Fruit fly (Drosophila melanogaster): Measurements from ENCODE around the gene CG31268.

CG31268 gene

DNA sequence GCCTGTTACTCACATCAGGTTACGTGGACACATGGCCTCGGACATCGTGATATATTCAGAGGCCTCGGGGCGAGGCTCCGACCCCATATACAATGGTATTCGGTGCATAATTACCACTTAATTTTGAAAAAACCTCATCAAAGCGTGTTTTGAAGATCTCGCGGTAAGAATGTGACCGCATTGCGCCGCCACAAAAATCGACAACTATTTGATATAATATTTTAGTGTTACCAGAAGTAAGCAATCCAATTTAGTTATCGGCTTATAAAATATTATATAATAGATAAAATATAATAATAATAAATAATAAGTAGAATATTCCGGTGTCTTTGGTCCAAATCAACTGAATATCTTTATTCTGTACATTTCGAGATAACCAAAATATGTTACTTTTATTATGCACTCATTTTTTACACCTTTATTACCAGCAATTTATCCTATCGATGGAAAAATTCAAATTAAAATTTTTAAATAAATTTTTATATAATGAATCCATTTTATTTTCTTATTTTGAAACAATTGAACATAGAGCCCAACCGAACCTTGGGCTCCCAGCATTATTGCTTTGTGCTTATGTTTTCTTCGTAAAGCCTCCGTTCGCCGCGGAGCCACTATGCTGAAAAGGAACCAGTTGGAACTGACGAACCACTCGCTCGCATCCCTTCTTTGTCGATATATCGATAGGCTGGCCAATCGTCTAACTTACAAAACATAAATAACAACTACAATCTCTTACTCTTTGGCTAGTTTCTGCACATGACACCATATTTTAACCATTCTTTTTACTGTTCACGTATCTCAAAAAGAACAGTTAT, 8.6 kb downstream of the CG31268 start, which contains the start of the genes CG18213 and Trm7-32:
CG18213 (minus strand) TSS at position 211 of the 815 bp plus-strand sequence.
Trm7-32 (plus strand) TSS at position 690 of the 815 bp plus-strand sequence.
- TF ChIP-seq pad (GFP tag; optimal IDR thresholded peaks at IDR 0.05): no peak
- no peak for TF ChIP-seq CG1620 (GFP tag; optimal IDR thresholded peaks at IDR 0.05)
- TF ChIP-seq toe (GFP tag; optimal IDR thresholded peaks at IDR 0.05): peak; percentile 19
- TF ChIP-seq Mnt (GFP tag; optimal IDR thresholded peaks at IDR 0.05): peak; percentile 48
- peak; percentile 2 for TF ChIP-seq bab1 (GFP tag; optimal IDR thresholded peaks at IDR 0.05)
- no peak for TF ChIP-seq CG7045 (GFP tag; optimal IDR thresholded peaks at IDR 0.05)
- no peak for TF ChIP-seq CG14711 (tag; optimal IDR thresholded peaks at IDR 0.05)
- peak; percentile 2 for TF ChIP-seq tj (GFP tag; optimal IDR thresholded peaks at IDR 0.05)

DNA sequence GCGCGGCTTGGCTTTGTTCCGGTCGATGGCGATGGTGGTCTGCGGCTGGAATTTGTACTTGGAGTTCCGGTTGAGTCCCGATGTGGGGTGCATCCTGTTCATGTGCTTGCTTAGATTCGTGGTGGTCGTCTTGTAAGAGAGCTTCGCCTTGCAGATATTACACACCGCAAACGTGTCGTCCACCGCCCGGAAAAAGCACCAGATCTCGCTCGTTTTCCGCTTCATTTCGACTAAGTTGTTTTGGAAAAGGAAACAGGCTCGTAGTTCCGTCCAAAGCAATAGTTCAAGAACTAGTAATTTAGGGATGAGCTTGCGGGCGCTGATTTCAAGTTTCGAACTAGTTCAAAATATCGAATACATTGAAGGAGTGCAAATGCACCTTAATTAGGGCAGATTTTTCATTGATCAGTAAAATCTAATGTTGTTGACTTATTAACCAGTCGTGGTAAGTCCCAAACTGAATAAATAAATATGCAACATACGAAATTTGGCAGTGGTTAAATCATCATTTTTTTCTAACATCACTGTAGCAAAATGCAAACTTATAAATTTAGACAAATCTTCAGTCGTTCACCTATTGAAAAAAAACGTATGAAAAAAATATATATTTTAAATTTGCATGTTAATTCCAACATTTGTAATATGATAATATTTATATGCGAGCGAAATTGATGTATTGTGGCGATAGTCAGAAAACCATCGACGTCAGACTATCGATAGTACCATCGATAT, 11.4 kb downstream of the CG31268 start, which contains the start of the genes bdwf and Patr-1:
bdwf (minus strand) TSS at position 299 of the 732 bp plus-strand sequence.
Patr-1 (plus strand) TSS at position 727 of the 732 bp plus-strand sequence.
- peak; percentile 2 for TF ChIP-seq CG14711 (tag; optimal IDR thresholded peaks at IDR 0.05)
- no peak for TF ChIP-seq Clk (GFP tag; optimal IDR thresholded peaks at IDR 0.05)
- peak; percentile 31 for TF ChIP-seq pad (GFP tag; optimal IDR thresholded peaks at IDR 0.05)
- no peak for TF ChIP-seq Hr96 (GFP tag; optimal IDR thresholded peaks at IDR 0.05)
- TF ChIP-seq CG12768 (GFP tag; optimal IDR thresholded peaks at IDR 0.05): no peak
- no peak for TF ChIP-seq cic (GFP tag; optimal IDR thresholded peaks at IDR 0.05)
- peak; percentile 50 for TF ChIP-seq CG5204 (GFP tag; optimal IDR thresholded peaks at IDR 0.05)
- TF ChIP-seq CG7045 (GFP tag; optimal IDR thresholded peaks at IDR 0.05): no peak
- TF ChIP-seq Crg-1 (GFP tag; optimal IDR thresholded peaks at IDR 0.05): peak; percentile 11
- TF ChIP-seq cnc (optimal IDR thresholded peaks at IDR 0.05): no peak
- TF ChIP-seq CG7101 (tag; optimal IDR thresholded peaks at IDR 0.05): no peak
- TF ChIP-seq CG11617 (GFP tag; optimal IDR thresholded peaks at IDR 0.05): peak; percentile 38
- peak; percentile 17 for TF ChIP-seq Mnt (GFP tag; optimal IDR thresholded peaks at IDR 0.05)
- TF ChIP-seq bab1 (GFP tag; optimal IDR thresholded peaks at IDR 0.05): no peak
- peak; percentile 41 for TF ChIP-seq CG1620 (GFP tag; optimal IDR thresholded peaks at IDR 0.05)
- no peak for TF ChIP-seq CG33017 (tag; optimal IDR thresholded peaks at IDR 0.05)
- no peak for TF ChIP-seq ovo (GFP tag; optimal IDR thresholded peaks at IDR 0.05)
- TF ChIP-seq kay (GFP tag; ENCODE audit: borderline replicate concordance): peak; percentile 38
- no peak for TF ChIP-seq toe (GFP tag; optimal IDR thresholded peaks at IDR 0.05)
- TF ChIP-seq tj (GFP tag; optimal IDR thresholded peaks at IDR 0.05): peak; percentile 95

DNA sequence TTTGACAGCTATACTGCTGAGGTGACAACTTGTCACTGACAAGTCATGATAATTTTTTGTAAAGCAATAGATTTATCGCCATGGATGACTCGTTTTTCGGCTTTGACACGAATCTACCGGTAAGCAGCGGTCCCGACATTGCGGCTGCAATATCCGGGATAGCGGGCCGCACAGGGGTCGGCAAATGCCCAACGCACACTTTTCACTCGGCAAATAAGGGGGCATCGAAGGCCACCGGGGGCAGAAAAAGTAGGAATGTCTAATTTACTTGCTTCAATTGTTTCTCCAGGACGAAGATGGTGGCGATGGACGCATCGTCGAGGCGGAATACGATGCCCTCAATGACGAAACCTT, 11.9 kb downstream of the CG31268 start:
- TF ChIP-seq CG1620 (GFP tag; optimal IDR thresholded peaks at IDR 0.05) (no peak), Mnt (GFP tag; optimal IDR thresholded peaks at IDR 0.05) (no peak), cnc (optimal IDR thresholded peaks at IDR 0.05) (no peak), toe (GFP tag; optimal IDR thresholded peaks at IDR 0.05) (no peak), ovo (GFP tag; optimal IDR thresholded peaks at IDR 0.05) (no peak), pad (GFP tag; optimal IDR thresholded peaks at IDR 0.05) (no peak), CG11617 (GFP tag; optimal IDR thresholded peaks at IDR 0.05) (no peak), CG33017 (tag; optimal IDR thresholded peaks at IDR 0.05) (no peak), Clk (GFP tag; optimal IDR thresholded peaks at IDR 0.05) (no peak), tj (GFP tag; optimal IDR thresholded peaks at IDR 0.05) (no peak), CG7045 (GFP tag; optimal IDR thresholded peaks at IDR 0.05) (no peak), CG7101 (tag; optimal IDR thresholded peaks at IDR 0.05) (no peak)

DNA sequence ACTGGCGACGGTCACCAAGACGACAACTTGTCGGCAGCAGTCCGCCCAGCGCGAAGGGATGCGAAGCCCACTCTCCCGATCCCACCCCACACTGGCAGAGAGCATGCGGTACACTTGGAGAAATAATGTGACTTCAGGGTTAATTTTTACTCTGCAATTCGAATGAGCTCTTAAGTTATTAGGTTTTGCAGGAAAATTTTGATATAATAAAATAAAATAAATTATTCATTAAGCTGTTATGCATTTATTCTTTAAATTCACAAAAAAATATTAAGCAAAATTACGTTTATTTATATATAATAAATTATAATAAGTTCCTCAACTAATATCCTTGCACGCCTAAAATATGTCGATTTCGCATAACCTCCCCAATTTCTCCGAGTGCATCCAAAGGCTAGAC, 17.3 kb downstream of the CG31268 start:
- TF ChIP-seq ovo (GFP tag; optimal IDR thresholded peaks at IDR 0.05): no peak
- no peak for TF ChIP-seq CG1620 (GFP tag; optimal IDR thresholded peaks at IDR 0.05)
- no peak for TF ChIP-seq CG33017 (tag; optimal IDR thresholded peaks at IDR 0.05)
- no peak for TF ChIP-seq cnc (optimal IDR thresholded peaks at IDR 0.05)
- no peak for TF ChIP-seq bab1 (GFP tag; optimal IDR thresholded peaks at IDR 0.05)
- TF ChIP-seq toe (GFP tag; optimal IDR thresholded peaks at IDR 0.05): no peak
- TF ChIP-seq cic (GFP tag; optimal IDR thresholded peaks at IDR 0.05): no peak
- no peak for TF ChIP-seq kay (GFP tag; ENCODE audit: borderline replicate concordance)
- no peak for TF ChIP-seq CG7101 (tag; optimal IDR thresholded peaks at IDR 0.05)
- TF ChIP-seq Mnt (GFP tag; optimal IDR thresholded peaks at IDR 0.05): no peak
- TF ChIP-seq Crg-1 (GFP tag; optimal IDR thresholded peaks at IDR 0.05): no peak
- TF ChIP-seq Hr96 (GFP tag; optimal IDR thresholded peaks at IDR 0.05): no peak
- TF ChIP-seq CG12768 (GFP tag; optimal IDR thresholded peaks at IDR 0.05): no peak
- no peak for TF ChIP-seq CG5204 (GFP tag; optimal IDR thresholded peaks at IDR 0.05)

DNA sequence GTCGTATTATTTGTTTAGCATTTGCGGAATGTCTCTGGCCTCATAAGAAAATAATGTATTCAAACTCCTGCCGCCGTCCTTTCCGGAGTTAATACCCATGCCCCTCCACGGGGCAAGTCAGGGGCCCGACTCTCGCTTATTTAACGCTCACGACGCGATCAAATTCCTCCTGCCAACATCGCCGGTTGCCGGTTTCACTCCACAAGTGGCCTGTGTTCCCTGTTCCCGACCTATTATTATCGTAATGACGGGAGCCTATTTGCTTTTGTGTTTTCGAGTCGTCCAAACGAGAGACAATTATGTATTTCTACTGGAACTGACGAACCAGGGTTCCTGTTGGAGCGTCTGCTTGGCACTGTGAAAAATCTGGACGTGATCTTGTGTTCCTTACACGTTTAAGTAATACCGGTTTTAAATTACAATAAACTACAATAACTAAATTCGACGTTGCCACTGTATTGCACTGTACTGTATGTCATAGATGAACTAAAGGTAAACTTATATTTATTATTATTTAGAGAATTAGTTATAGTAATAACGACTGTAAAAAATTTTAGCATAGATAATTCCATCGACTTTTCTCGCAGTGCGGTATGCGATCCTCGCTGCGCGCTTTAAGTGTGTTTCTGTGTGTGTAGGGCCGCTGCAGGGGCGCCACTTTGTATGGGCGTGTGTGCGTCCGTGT, 21.0 kb downstream of the CG31268 start:
- TF ChIP-seq toe (GFP tag; optimal IDR thresholded peaks at IDR 0.05): no peak
- TF ChIP-seq Clk (GFP tag; optimal IDR thresholded peaks at IDR 0.05): no peak
- TF ChIP-seq Mnt (GFP tag; optimal IDR thresholded peaks at IDR 0.05): no peak
- no peak for TF ChIP-seq pad (GFP tag; optimal IDR thresholded peaks at IDR 0.05)
- TF ChIP-seq CG12768 (GFP tag; optimal IDR thresholded peaks at IDR 0.05): no peak
- no peak for TF ChIP-seq bab1 (GFP tag; optimal IDR thresholded peaks at IDR 0.05)
- TF ChIP-seq tj (GFP tag; optimal IDR thresholded peaks at IDR 0.05): no peak
- TF ChIP-seq CG1620 (GFP tag; optimal IDR thresholded peaks at IDR 0.05): no peak
- no peak for TF ChIP-seq kay (GFP tag; ENCODE audit: borderline replicate concordance)
- no peak for TF ChIP-seq CG7045 (GFP tag; optimal IDR thresholded peaks at IDR 0.05)
- no peak for TF ChIP-seq cnc (optimal IDR thresholded peaks at IDR 0.05)
- no peak for TF ChIP-seq ovo (GFP tag; optimal IDR thresholded peaks at IDR 0.05)
- TF ChIP-seq CG7101 (tag; optimal IDR thresholded peaks at IDR 0.05): no peak
- no peak for TF ChIP-seq CG11617 (GFP tag; optimal IDR thresholded peaks at IDR 0.05)
